Fruit fly (Drosophila melanogaster) whole organism, embryonic: ENCODE data around the gene tai.
A peak's percentile ranks its signal among the peaks of the same experiment; 100 is the strongest.

ENCODE experiments used
- Adf1 ChIP-seq: fragments of 200-800 bp; sonication (Bioruptor generic); IDR thresholded peaks from 2 replicates; pipeline ENCODE4 v1.3.6; 2022; ENCODE audit warnings: missing biosample characterization, missing genetic modification characterization
- CG10959 ChIP-seq: fragments of 200-800 bp; sonication (Bioruptor generic); IDR thresholded peaks from 2 replicates; pipeline ENCODE4 v1.3.6; 2022; ENCODE audit warnings: missing biosample characterization, missing genetic modification characterization
- CG11093 ChIP-seq: fragments of 200-800 bp; sonication (Bioruptor generic); IDR thresholded peaks from 3 replicates; pipeline ENCODE4 v1.3.6; 2022; ENCODE audit warnings: missing biosample characterization, missing genetic modification characterization
- CG11560 ChIP-seq: fragments of 200-800 bp; sonication (Bioruptor generic); IDR thresholded peaks from 3 replicates; pipeline ENCODE4 v1.3.6; 2022; ENCODE audit warnings: missing biosample characterization, missing genetic modification characterization
- CG14050 ChIP-seq: fragments of 200-800 bp; sonication (Bioruptor generic); IDR thresholded peaks from 3 replicates; pipeline ENCODE4 v1.3.6; 2022; ENCODE audit warnings: missing biosample characterization, missing genetic modification characterization
- CG14667 ChIP-seq: fragments of 200-800 bp; sonication (Bioruptor generic); IDR thresholded peaks from 2 replicates; pipeline ENCODE4 v1.3.6; 2022; ENCODE audit warnings: missing biosample characterization, missing genetic modification characterization
- CG1603 ChIP-seq: fragments of 200-800 bp; sonication (Bioruptor generic); optimal IDR thresholded peaks from 2 replicates; lab custom pipeline; 2019; ENCODE audit warnings: missing biosample characterization, mild to moderate bottlenecking, missing genetic modification characterization, moderate library complexity
- CG16815 ChIP-seq: fragments of 200-800 bp; sonication (Bioruptor generic); optimal IDR thresholded peaks from 3 replicates; lab custom pipeline; 2017; ENCODE audit warnings: missing biosample characterization, mild to moderate bottlenecking, missing genetic modification characterization
- CG17359 ChIP-seq: fragments of 200-800 bp; sonication (Bioruptor generic); optimal IDR thresholded peaks from 3 replicates; lab custom pipeline; 2018; ENCODE audit warnings: missing biosample characterization, mild to moderate bottlenecking, missing genetic modification characterization, moderate library complexity
- CG17385 ChIP-seq: fragments of 200-800 bp; sonication (Bioruptor generic); optimal IDR thresholded peaks from 3 replicates; lab custom pipeline; 2018; ENCODE audit warnings: missing biosample characterization, mild to moderate bottlenecking, missing genetic modification characterization
- CG18476 ChIP-seq: fragments of 200-800 bp; sonication (Bioruptor generic); optimal IDR thresholded peaks from 2 replicates; lab custom pipeline; 2016; ENCODE audit warnings: missing biosample characterization, mild to moderate bottlenecking, missing genetic modification characterization
- CG2129 ChIP-seq: fragments of 200-800 bp; sonication (Bioruptor generic); IDR thresholded peaks from 2 replicates; pipeline ENCODE4 v1.3.6; 2022; ENCODE audit warnings: missing biosample characterization, missing genetic modification characterization; ENCODE audit not compliant: partially characterized antibody
- CG2889 ChIP-seq: fragments of 200-800 bp; sonication (Bioruptor generic); IDR thresholded peaks from 3 replicates; pipeline ENCODE4 v1.3.6; 2022; ENCODE audit warnings: missing biosample characterization, missing genetic modification characterization
- CG30403 ChIP-seq: fragments of 200-800 bp; sonication (Bioruptor generic); optimal IDR thresholded peaks from 3 replicates; lab custom pipeline; 2016; ENCODE audit warnings: missing biosample characterization, missing genetic modification characterization
- CG6654 ChIP-seq: fragments of 200-800 bp; sonication (Bioruptor generic); optimal IDR thresholded peaks from 2 replicates; lab custom pipeline; 2017; ENCODE audit warnings: missing biosample characterization, mild to moderate bottlenecking, missing genetic modification characterization
- CG9215 ChIP-seq: fragments of 200-800 bp; sonication (Bioruptor generic); IDR thresholded peaks from 2 replicates; pipeline ENCODE4 v1.3.6; 2022; ENCODE audit warnings: missing biosample characterization, missing genetic modification characterization
- CTCF ChIP-seq: fragments of 200-800 bp; sonication (Bioruptor generic); optimal IDR thresholded peaks from 2 replicates; lab custom pipeline; 2017; ENCODE audit warnings: missing biosample characterization, mild to moderate bottlenecking, missing genetic modification characterization, moderate library complexity
- Camta ChIP-seq: fragments of 200-800 bp; sonication (Bioruptor generic); optimal IDR thresholded peaks from 2 replicates; lab custom pipeline; 2016; ENCODE audit warnings: missing biosample characterization, missing genetic modification characterization
- CoRest ChIP-seq: fragments of 200-800 bp; sonication (Bioruptor generic); optimal IDR thresholded peaks from 3 replicates; lab custom pipeline; 2018; ENCODE audit warnings: missing biosample characterization, mild to moderate bottlenecking, missing genetic modification characterization, moderate library complexity
- D ChIP-seq, 2 experiments: fragments of 200-800 bp in 1 of 2; fragments of >200 bp in 1 of 2; sonication (Bioruptor generic) in 1 of 2; optimal IDR thresholded peaks; 2 replicates in 1 of 2; 3 replicates in 1 of 2; lab custom pipeline; 2017; ENCODE audit warnings: mild to moderate bottlenecking in 1 of 2, missing biosample characterization in 1 of 2, missing genetic modification characterization in 1 of 2, missing genetic modification reagents in 1 of 2
- Dll ChIP-seq: fragments of 200-800 bp; sonication (Bioruptor generic); IDR thresholded peaks from 4 replicates; pipeline ENCODE4 v1.3.6; 2022; ENCODE audit warnings: missing biosample characterization, missing genetic modification characterization; ENCODE audit not compliant: partially characterized antibody
- Doc3 ChIP-seq: fragments of 200-800 bp; sonication (Bioruptor generic); IDR thresholded peaks from 3 replicates; pipeline ENCODE4 v1.3.6; 2022; ENCODE audit warnings: missing biosample characterization, missing genetic modification characterization; ENCODE audit not compliant: partially characterized antibody
- Fer3 ChIP-seq: fragments of 200-800 bp; sonication (Bioruptor generic); optimal IDR thresholded peaks from 2 replicates; lab custom pipeline; 2018; ENCODE audit warnings: missing biosample characterization, mild to moderate bottlenecking, missing genetic modification characterization, moderate library complexity
- HLHmδ ChIP-seq: fragments of 200-800 bp; sonication (Bioruptor generic); optimal IDR thresholded peaks from 2 replicates; lab custom pipeline; 2018; ENCODE audit warnings: missing biosample characterization, mild to moderate bottlenecking, missing genetic modification characterization, moderate library complexity
- Hand ChIP-seq: fragments of 200-800 bp; sonication (Bioruptor generic); optimal IDR thresholded peaks from 2 replicates; lab custom pipeline; 2017; ENCODE audit warnings: mild to moderate bottlenecking, missing biosample characterization, missing genetic modification reagents, missing genetic modification characterization
- HmgD ChIP-seq: fragments of 200-800 bp; sonication (Bioruptor generic); optimal IDR thresholded peaks from 3 replicates; lab custom pipeline; 2016; ENCODE audit warnings: missing biosample characterization, missing genetic modification characterization
- Max ChIP-seq: fragments of 200-800 bp; sonication (Bioruptor generic); optimal IDR thresholded peaks from 2 replicates; lab custom pipeline; 2016; ENCODE audit warnings: missing biosample characterization, mild to moderate bottlenecking, missing genetic modification characterization
- Tbp ChIP-seq: fragments of >200 bp; optimal IDR thresholded peaks from 2 replicates; lab custom pipeline; 2018; ENCODE audit warnings: missing biosample characterization, missing genetic modification characterization
- abd-A ChIP-seq: fragments of 200-800 bp; sonication (Bioruptor generic); optimal IDR thresholded peaks from 3 replicates; lab custom pipeline; 2019; ENCODE audit warnings: missing biosample characterization, mild to moderate bottlenecking, missing genetic modification characterization, moderate library complexity
- amos ChIP-seq: fragments of 200-800 bp; sonication (Bioruptor generic); IDR thresholded peaks from 2 replicates; pipeline ENCODE4 v1.3.6; 2022; ENCODE audit warnings: missing biosample characterization, missing genetic modification characterization; ENCODE audit not compliant: partially characterized antibody
- aop ChIP-seq: fragments of 200-800 bp; sonication (Bioruptor generic); IDR thresholded peaks from 2 replicates; pipeline ENCODE4 v1.3.6; 2022; ENCODE audit warnings: missing biosample characterization, missing genetic modification characterization
- bowl ChIP-seq: fragments of 200-800 bp; sonication (Bioruptor generic); IDR thresholded peaks from 2 replicates; pipeline ENCODE4 v1.3.6; 2022; ENCODE audit warnings: missing biosample characterization, missing genetic modification characterization
- dan ChIP-seq: fragments of 200-800 bp; sonication (Bioruptor generic); IDR thresholded peaks from 2 replicates; pipeline ENCODE4 v1.3.6; 2022; ENCODE audit warnings: missing biosample characterization, missing genetic modification characterization
- dpn ChIP-seq, 2 experiments: fragments of 200-800 bp; sonication (Bioruptor generic); optimal IDR thresholded peaks; 3 replicates each; lab custom pipeline; 2016; ENCODE audit warnings: missing biosample characterization in 2 of 2, missing genetic modification characterization in 2 of 2
- ems ChIP-seq: fragments of 200-800 bp; sonication (Bioruptor generic); optimal IDR thresholded peaks from 3 replicates; lab custom pipeline; 2016; ENCODE audit warnings: missing biosample characterization, missing genetic modification characterization
- eve ChIP-seq, 2 experiments: fragments of >200 bp; optimal IDR thresholded peaks; 2 replicates each; lab custom pipeline; 2017; ENCODE audit warnings: missing biosample characterization in 2 of 2, missing genetic modification characterization in 2 of 2
- gsb ChIP-seq: fragments of 200-800 bp; sonication (Bioruptor generic); IDR thresholded peaks from 2 replicates; pipeline ENCODE4 v1.3.6; 2022; ENCODE audit warnings: missing biosample characterization, missing genetic modification characterization
- hth ChIP-seq: fragments of >200 bp; optimal IDR thresholded peaks from 2 replicates; lab custom pipeline; 2017; ENCODE audit warnings: inconsistent platforms
- kni ChIP-seq: fragments of 200-800 bp; sonication (Bioruptor generic); optimal IDR thresholded peaks from 3 replicates; lab custom pipeline; 2017; ENCODE audit warnings: mild to moderate bottlenecking, missing biosample characterization, missing genetic modification reagents, missing genetic modification characterization
- knrl ChIP-seq: fragments of 200-800 bp; sonication (Bioruptor generic); IDR thresholded peaks from 3 replicates; pipeline ENCODE4 v1.3.6; 2022; ENCODE audit warnings: missing biosample characterization, missing genetic modification characterization; ENCODE audit not compliant: partially characterized antibody
- org-1 ChIP-seq: fragments of 200-800 bp; sonication (Bioruptor generic); optimal IDR thresholded peaks from 2 replicates; lab custom pipeline; 2017; ENCODE audit warnings: missing biosample characterization, missing genetic modification characterization
- phol ChIP-seq: fragments of 200-800 bp; sonication (Bioruptor generic); optimal IDR thresholded peaks from 3 replicates; lab custom pipeline; 2018; ENCODE audit warnings: missing biosample characterization, mild to moderate bottlenecking, missing genetic modification characterization, moderate library complexity
- pita ChIP-seq: fragments of 200-800 bp; sonication (Bioruptor generic); optimal IDR thresholded peaks from 2 replicates; lab custom pipeline; 2017; ENCODE audit warnings: missing biosample characterization, mild to moderate bottlenecking, missing genetic modification characterization
- repo ChIP-seq: fragments of 200-800 bp; sonication (Bioruptor generic); optimal IDR thresholded peaks from 2 replicates; lab custom pipeline; 2016; ENCODE audit warnings: missing biosample characterization, missing genetic modification characterization
- sim ChIP-seq: fragments of 200-800 bp; sonication (Bioruptor generic); IDR thresholded peaks from 2 replicates; pipeline ENCODE4 v1.3.6; 2022; ENCODE audit warnings: missing biosample characterization, missing genetic modification characterization
- sima ChIP-seq: fragments of 200-800 bp; sonication (Bioruptor generic); optimal IDR thresholded peaks from 2 replicates; lab custom pipeline; 2016; ENCODE audit warnings: missing biosample characterization, missing genetic modification characterization
- stc ChIP-seq: fragments of 200-800 bp; sonication (Bioruptor generic); IDR thresholded peaks from 2 replicates; pipeline ENCODE4 v1.3.6; 2022; ENCODE audit warnings: missing biosample characterization, missing genetic modification characterization
- tll ChIP-seq, 2 experiments: fragments of 200-800 bp in 1 of 2; fragments of >200 bp in 1 of 2; sonication (Bioruptor generic) in 1 of 2; optimal IDR thresholded peaks; 2 replicates each; lab custom pipeline; 2017 to 2019; ENCODE audit warnings: missing biosample characterization in 2 of 2, missing genetic modification characterization in 2 of 2, mild to moderate bottlenecking in 1 of 2, moderate library complexity in 1 of 2
- zen ChIP-seq: fragments of 200-800 bp; sonication (Bioruptor generic); optimal IDR thresholded peaks from 3 replicates; lab custom pipeline; 2018; ENCODE audit warnings: missing biosample characterization, mild to moderate bottlenecking, missing genetic modification characterization, moderate library complexity

tai gene

dm6 chr2L:9166399-9166980 lies at the start of gene tai, which contains the start of gene CG9586 (continued):
- TF ChIP-seq dan (GFP tag; lab: Robert Waterston, UW) (no peak; the same call in 1 of the 2 replicates), HLHmδ (GFP tag; lab: Kevin White, UChicago) (no peak), ems (GFP tag; lab: Kevin White, UChicago) (peak; percentile 66), pita (GFP tag; lab: Kevin White, UChicago) (no peak), CG14050 (GFP tag; lab: Robert Waterston, UW) (peak; percentile 73), CTCF (GFP tag; lab: Kevin White, UChicago) (peak; percentile 7), Doc3 (peak; percentile 47; the same call in 1 of the 3 replicates), CG11560 (tag; lab: Robert Waterston, UW) (peak; percentile 63; the same call in 2 of the 3 replicates), bowl (peak; percentile 73; the same call in 1 of the 2 replicates), knrl (GFP tag; lab: Robert Waterston, UW) (peak; percentile 47; the same call in 2 of the 3 replicates), Camta (GFP tag; lab: Kevin White, UChicago) (no peak), aop (no peak), hth (lab: Kevin White, UChicago) (no peak), Dll (GFP tag; lab: Robert Waterston, UW) (peak; percentile 54; the same call in 2 of the 4 replicates), amos (GFP tag; lab: Robert Waterston, UW) (peak; percentile 22; the same call in 1 of the 2 replicates), CG18476 (GFP tag; lab: Kevin White, UChicago) (peak; percentile 76), stc (GFP tag; lab: Robert Waterston, UW) (peak; percentile 85), tll (GFP tag; optimal IDR thresholded peaks at IDR 0.05; lab: Kevin White, UChicago) (peak in 1 of 2 experiments; percentile 66), CG17359 (tag; lab: Kevin White, UChicago) (peak; percentile 83), sim (0 out of 2 replicates have a peak, but pooled peaks have one; percentile 35), CG16815 (GFP tag; lab: Kevin White, UChicago) (peak; percentile 60), abd-A (tag; lab: Kevin White, UChicago) (no peak), kni (GFP tag; lab: Kevin White, UChicago) (peak; percentile 45), dpn (GFP tag; optimal IDR thresholded peaks at IDR 0.05; lab: Kevin White, UChicago) (peak; percentile 51 to 91), phol (peak; percentile 89), Adf1 (GFP tag; lab: Robert Waterston, UW) (peak; percentile 53), eve (GFP tag; optimal IDR thresholded peaks at IDR 0.05; lab: Kevin White, UChicago) (peak in 1 of 2 experiments; percentile 88), CG11093 (GFP tag; lab: Robert Waterston, UW) (0 out of 3 replicates have a peak, but pooled peaks have one; percentile 39), CG9215 (peak; percentile 97), Max (GFP tag; lab: Kevin White, UChicago) (peak; percentile 87), HmgD (GFP tag; lab: Kevin White, UChicago) (no peak), CG30403 (GFP tag; lab: Kevin White, UChicago) (peak; percentile 91), Hand (GFP tag; lab: Kevin White, UChicago) (peak; percentile 56), Fer3 (tag; lab: Kevin White, UChicago) (peak; percentile 83), CG10959 (GFP tag; lab: Robert Waterston, UW) (no peak), CG1603 (tag; lab: Kevin White, UChicago) (peak; percentile 53), sima (GFP tag; lab: Kevin White, UChicago) (no peak), org-1 (GFP tag; lab: Kevin White, UChicago) (peak; percentile 53), CG6654 (peak; percentile 45), repo (no peak), D (optimal IDR thresholded peaks at IDR 0.05; lab: Kevin White, UChicago) (no peak), D (GFP tag; optimal IDR thresholded peaks at IDR 0.05; lab: Kevin White, UChicago) (peak; percentile 78), CG14667 (no peak; the same call in 1 of the 2 replicates), CG17385 (GFP tag; lab: Kevin White, UChicago) (peak; percentile 74), CoRest (tag; lab: Kevin White, UChicago) (peak; percentile 88), CG2129 (GFP tag; lab: Robert Waterston, UW) (no peak), zen (tag; lab: Kevin White, UChicago) (peak; percentile 86), gsb (GFP tag; lab: Robert Waterston, UW) (peak; percentile 43; the same call in 1 of the 2 replicates), CG2889 (peak; percentile 56; the same call in 1 of the 3 replicates), Tbp (GFP tag; lab: Kevin White, UChicago) (no peak)
